Fruit fly (Drosophila melanogaster) whole organism, embryonic: ENCODE results near the gene CG13123.
A peak's percentile ranks its signal among the peaks of the same experiment; 100 is the strongest.

ENCODE experiments used
- Ada2b ChIP-seq: fragments of 200-800 bp; sonication (Bioruptor generic); IDR thresholded peaks from 2 replicates; pipeline ENCODE4 v1.3.6; 2022; ENCODE audit warnings: missing biosample characterization, missing genetic modification characterization
- Bgb ChIP-seq: fragments of 200-800 bp; sonication (Bioruptor generic); IDR thresholded peaks from 2 replicates; pipeline ENCODE4 v1.3.6; 2022; ENCODE audit warnings: missing biosample characterization, missing genetic modification characterization; ENCODE audit not compliant: partially characterized antibody
- Bteb2 ChIP-seq: fragments of 200-800 bp; sonication (Bioruptor generic); optimal IDR thresholded peaks from 2 replicates; lab custom pipeline; 2016; ENCODE audit warnings: missing biosample characterization, missing genetic modification characterization
- CG10321 ChIP-seq: fragments of 200-800 bp; sonication (Bioruptor generic); IDR thresholded peaks from 2 replicates; pipeline ENCODE4 v1.3.6; 2022; ENCODE audit warnings: missing biosample characterization, missing genetic modification characterization
- CG10979 ChIP-seq: fragments of 200-800 bp; sonication (Bioruptor generic); optimal IDR thresholded peaks from 2 replicates; lab custom pipeline; 2018; ENCODE audit warnings: missing biosample characterization, mild to moderate bottlenecking, missing genetic modification characterization, moderate library complexity
- CG12236 ChIP-seq: fragments of 200-800 bp; sonication (Bioruptor generic); optimal IDR thresholded peaks from 2 replicates; lab custom pipeline; 2016; ENCODE audit warnings: missing biosample characterization, missing genetic modification characterization
- CG12942 ChIP-seq: fragments of 200-800 bp; sonication (Bioruptor generic); optimal IDR thresholded peaks from 3 replicates; lab custom pipeline; 2016; ENCODE audit warnings: missing biosample characterization, missing genetic modification characterization
- CG13894 ChIP-seq: fragments of 200-800 bp; sonication (Bioruptor generic); optimal IDR thresholded peaks from 3 replicates; lab custom pipeline; 2018; ENCODE audit warnings: missing biosample characterization, mild to moderate bottlenecking, missing genetic modification characterization, moderate library complexity
- CG15269 ChIP-seq: fragments of 200-800 bp; sonication (Bioruptor generic); optimal IDR thresholded peaks from 2 replicates; lab custom pipeline; 2018; ENCODE audit warnings: missing biosample characterization, mild to moderate bottlenecking, missing genetic modification characterization, moderate library complexity
- CG18011 ChIP-seq: fragments of 200-800 bp; sonication (Bioruptor generic); optimal IDR thresholded peaks from 2 replicates; lab custom pipeline; 2017; ENCODE audit warnings: missing biosample characterization, missing genetic modification characterization, mild to moderate bottlenecking, moderate library complexity, missing genotype
- CG30431 ChIP-seq: fragments of 200-800 bp; sonication (Bioruptor generic); optimal IDR thresholded peaks from 2 replicates; lab custom pipeline; 2017; ENCODE audit warnings: missing biosample characterization, missing genetic modification characterization
- CG34224 ChIP-seq: fragments of 200-800 bp; sonication (Bioruptor generic); IDR thresholded peaks from 3 replicates; pipeline ENCODE4 v1.3.6; 2022; ENCODE audit warnings: missing biosample characterization, missing genetic modification characterization; ENCODE audit not compliant: partially characterized antibody
- CG42726 ChIP-seq: fragments of 200-800 bp; sonication (Bioruptor generic); IDR thresholded peaks from 2 replicates; pipeline ENCODE4 v1.3.6; 2022; ENCODE audit warnings: missing biosample characterization, missing genetic modification characterization; ENCODE audit not compliant: partially characterized antibody
- CG4404 ChIP-seq: fragments of 200-800 bp; sonication (Bioruptor generic); IDR thresholded peaks from 2 replicates; pipeline ENCODE4 v1.3.6; 2022; ENCODE audit warnings: missing biosample characterization, missing genetic modification characterization
- CG6683 ChIP-seq: fragments of 200-800 bp; sonication (Bioruptor generic); optimal IDR thresholded peaks from 2 replicates; lab custom pipeline; 2017; ENCODE audit warnings: missing biosample characterization, mild to moderate bottlenecking, missing genetic modification characterization, missing genetic modification reagents
- CG6689 ChIP-seq: fragments of 200-800 bp; sonication (Bioruptor generic); IDR thresholded peaks from 2 replicates; pipeline ENCODE4 v1.3.6; 2022; ENCODE audit warnings: missing biosample characterization, missing genetic modification characterization
- CG8478 ChIP-seq: fragments of >200 bp; optimal IDR thresholded peaks from 2 replicates; lab custom pipeline; 2018
- CG9727 ChIP-seq: fragments of 200-800 bp; sonication (Bioruptor generic); optimal IDR thresholded peaks from 3 replicates; lab custom pipeline; 2017; ENCODE audit warnings: missing biosample characterization, mild to moderate bottlenecking, missing genetic modification characterization
- CG9797 ChIP-seq: fragments of 200-800 bp; sonication (Bioruptor generic); optimal IDR thresholded peaks from 3 replicates; lab custom pipeline; 2018; ENCODE audit warnings: missing biosample characterization, mild to moderate bottlenecking, missing genetic modification characterization
- Dp ChIP-seq: fragments of 200-800 bp; sonication (Bioruptor generic); optimal IDR thresholded peaks from 2 replicates; lab custom pipeline; 2018; ENCODE audit warnings: missing biosample characterization, mild to moderate bottlenecking, missing genetic modification characterization, moderate library complexity
- E2f1 ChIP-seq: fragments of 200-800 bp; sonication (Bioruptor generic); IDR thresholded peaks from 2 replicates; pipeline ENCODE4 v1.3.6; 2022; ENCODE audit warnings: missing biosample characterization, missing genetic modification characterization
- HLHmδ ChIP-seq: fragments of 200-800 bp; sonication (Bioruptor generic); optimal IDR thresholded peaks from 2 replicates; lab custom pipeline; 2018; ENCODE audit warnings: missing biosample characterization, mild to moderate bottlenecking, missing genetic modification characterization, moderate library complexity
- Med ChIP-seq: fragments of 200-800 bp; sonication (Bioruptor generic); peaks from one replicate; lab custom pipeline; 2016; ENCODE audit warnings: missing biosample characterization, missing genetic modification characterization, mild to moderate bottlenecking, inconsistent platforms, moderate library complexity
- Mrtf ChIP-seq: fragments of 200-800 bp; sonication (Bioruptor generic); IDR thresholded peaks from 3 replicates; pipeline ENCODE4 v1.3.6; 2022; ENCODE audit warnings: missing biosample characterization, missing genetic modification characterization
- PHDP ChIP-seq: fragments of 200-800 bp; sonication (Bioruptor generic); optimal IDR thresholded peaks from 3 replicates; lab custom pipeline; 2018; ENCODE audit warnings: missing biosample characterization, mild to moderate bottlenecking, missing genetic modification characterization, moderate library complexity
- Ssrp ChIP-seq: fragments of 200-800 bp; sonication (Bioruptor generic); optimal IDR thresholded peaks from 2 replicates; lab custom pipeline; 2018; ENCODE audit warnings: missing biosample characterization, mild to moderate bottlenecking, missing genetic modification characterization, moderate library complexity
- Vsx1 ChIP-seq: fragments of 200-800 bp; sonication (Bioruptor generic); optimal IDR thresholded peaks from 2 replicates; lab custom pipeline; 2017; ENCODE audit warnings: missing biosample characterization, mild to moderate bottlenecking, missing genetic modification characterization, missing genetic modification reagents
- YL-1 ChIP-seq: fragments of 200-800 bp; sonication (Bioruptor generic); optimal IDR thresholded peaks from 3 replicates; lab custom pipeline; 2017; ENCODE audit warnings: missing biosample characterization, mild to moderate bottlenecking, missing genetic modification characterization
- ab ChIP-seq: fragments of 200-800 bp; sonication (Bioruptor generic); optimal IDR thresholded peaks from 2 replicates; lab custom pipeline; 2016; ENCODE audit warnings: missing biosample characterization, missing genetic modification characterization
- bowl ChIP-seq: fragments of 200-800 bp; sonication (Bioruptor generic); IDR thresholded peaks from 2 replicates; pipeline ENCODE4 v1.3.6; 2022; ENCODE audit warnings: missing biosample characterization, missing genetic modification characterization
- cad ChIP-seq: fragments of >200 bp; optimal IDR thresholded peaks from 2 replicates; lab custom pipeline; 2017; ENCODE audit warnings: missing biosample characterization, missing genetic modification characterization
- chn ChIP-seq: fragments of 200-800 bp; sonication (Bioruptor generic); optimal IDR thresholded peaks from 2 replicates; lab custom pipeline; 2016; ENCODE audit warnings: missing biosample characterization, missing genetic modification characterization
- dimm ChIP-seq: fragments of 200-800 bp; sonication (Bioruptor generic); IDR thresholded peaks from 2 replicates; pipeline ENCODE4 v1.3.6; 2022; ENCODE audit warnings: missing biosample characterization, missing genetic modification characterization
- dmrt11E ChIP-seq: fragments of 200-800 bp; sonication (Bioruptor generic); optimal IDR thresholded peaks from 3 replicates; lab custom pipeline; 2018; ENCODE audit warnings: missing biosample characterization, mild to moderate bottlenecking, missing genetic modification characterization, moderate library complexity
- emc ChIP-seq: fragments of 200-800 bp; sonication (Bioruptor generic); optimal IDR thresholded peaks from 2 replicates; lab custom pipeline; 2016; ENCODE audit warnings: missing biosample characterization, missing genetic modification characterization
- ems ChIP-seq: fragments of 200-800 bp; sonication (Bioruptor generic); optimal IDR thresholded peaks from 3 replicates; lab custom pipeline; 2016; ENCODE audit warnings: missing biosample characterization, missing genetic modification characterization
- gt ChIP-seq: fragments of 200-800 bp; sonication (Bioruptor generic); IDR thresholded peaks from 2 replicates; pipeline ENCODE4 v1.3.6; 2022; ENCODE audit warnings: missing biosample characterization, missing genetic modification characterization
- h ChIP-seq: fragments of >200 bp; optimal IDR thresholded peaks from 2 replicates; lab custom pipeline; 2017
- jigr1 ChIP-seq: fragments of 200-800 bp; sonication (Bioruptor generic); IDR thresholded peaks from 3 replicates; pipeline ENCODE4 v1.3.6; 2022; ENCODE audit warnings: missing biosample characterization, missing genetic modification characterization
- klu ChIP-seq: fragments of 200-800 bp; sonication (Bioruptor generic); IDR thresholded peaks from 2 replicates; pipeline ENCODE4 v1.3.6; 2022; ENCODE audit warnings: missing biosample characterization, missing genetic modification characterization
- p53 ChIP-seq: fragments of 200-800 bp; sonication (Bioruptor generic); optimal IDR thresholded peaks from 2 replicates; lab custom pipeline; 2016; ENCODE audit warnings: missing biosample characterization, missing genetic modification characterization
- pb ChIP-seq: fragments of 200-800 bp; sonication (Bioruptor generic); optimal IDR thresholded peaks from 3 replicates; lab custom pipeline; 2016; ENCODE audit warnings: missing biosample characterization, missing genetic modification characterization
- ranshi ChIP-seq: fragments of 200-800 bp; sonication (Bioruptor generic); IDR thresholded peaks from 2 replicates; pipeline ENCODE4 v1.3.6; 2022; ENCODE audit warnings: missing biosample characterization, missing genetic modification characterization
- ro ChIP-seq: fragments of 200-800 bp; sonication (Bioruptor generic); IDR thresholded peaks from 2 replicates; pipeline ENCODE4 v1.3.6; 2022; ENCODE audit warnings: missing biosample characterization, missing genetic modification characterization
- sd ChIP-seq: fragments of 200-800 bp; sonication (Bioruptor generic); optimal IDR thresholded peaks from 3 replicates; lab custom pipeline; 2018; ENCODE audit warnings: missing biosample characterization, mild to moderate bottlenecking, missing genetic modification characterization, moderate library complexity
- sens ChIP-seq: fragments of 200-800 bp; sonication (Bioruptor generic); peaks from one replicate; lab custom pipeline; 2016; ENCODE audit warnings: missing biosample characterization, missing genetic modification characterization
- sisA ChIP-seq: fragments of 200-800 bp; sonication (Bioruptor generic); IDR thresholded peaks from 2 replicates; pipeline ENCODE4 v1.3.6; 2022; ENCODE audit warnings: missing biosample characterization, missing genetic modification characterization
- vfl ChIP-seq: fragments of 200-800 bp; sonication (Bioruptor generic); optimal IDR thresholded peaks from 2 replicates; lab custom pipeline; 2016; ENCODE audit warnings: missing biosample characterization, missing genetic modification characterization
- zf30C ChIP-seq: fragments of 200-800 bp; sonication (Bioruptor generic); optimal IDR thresholded peaks from 3 replicates; lab custom pipeline; 2018; ENCODE audit warnings: missing biosample characterization, mild to moderate bottlenecking, missing genetic modification characterization

CG13123 gene

DNA sequence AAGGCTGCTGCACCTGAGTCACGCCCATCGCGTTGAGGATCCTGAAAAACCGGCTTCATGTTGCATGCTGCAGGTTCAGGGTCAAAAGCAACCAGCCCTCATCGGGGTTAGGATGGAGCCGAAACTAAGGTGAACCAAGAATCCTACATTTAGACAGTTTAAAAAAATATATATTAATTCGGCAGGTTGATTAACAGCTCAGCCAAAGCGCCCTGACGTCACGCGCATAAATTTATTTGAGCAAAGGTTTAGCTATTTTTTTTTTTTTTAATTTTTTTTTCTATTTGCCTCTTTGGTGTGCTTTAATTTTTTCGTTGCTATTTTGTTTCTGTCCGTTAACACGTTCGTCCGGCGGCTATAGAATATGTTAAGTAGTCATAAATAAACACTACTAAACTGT lies 8.4 kb downstream of the CG13123 start:
- TF ChIP-seq ro (GFP tag; lab: Robert Waterston, UW) (no peak), sens (GFP tag; lab: Kevin White, UChicago) (peak; percentile 4)
- TF ChIP-seq, all 482 proteins: peak for 1

- TF ChIP-seq gt (GFP tag; lab: Robert Waterston, UW) (no peak), ab (GFP tag; lab: Kevin White, UChicago) (no peak), pb (no peak), CG42726 (0 out of 2 replicates have a peak, but pooled peaks have one; percentile 13), Med (GFP tag; lab: Kevin White, UChicago) (peak; percentile 4), CG10979 (tag; lab: Kevin White, UChicago) (no peak), bowl (GFP tag; lab: Robert Waterston, UW) (no peak), sd (tag; lab: Kevin White, UChicago) (peak; percentile 79), klu (GFP tag; lab: Robert Waterston, UW) (no peak)
These were observed 9.8 kb downstream of the CG13123 start for dm6 chr2L:9783130-9783529.

- TF ChIP-seq CG9727 (GFP tag; lab: Kevin White, UChicago) (no peak), dmrt11E (tag; lab: Kevin White, UChicago) (no peak), YL-1 (GFP tag; lab: Kevin White, UChicago) (peak; percentile 10), CG12236 (no peak), HLHmδ (GFP tag; lab: Kevin White, UChicago) (peak; percentile 52), klu (GFP tag; lab: Robert Waterston, UW) (no peak), CG12942 (GFP tag; lab: Kevin White, UChicago) (no peak), chn (no peak), dimm (GFP tag; lab: Robert Waterston, UW) (no peak), CG15269 (tag; lab: Kevin White, UChicago) (peak; percentile 55), jigr1 (GFP tag; lab: Robert Waterston, UW) (no peak), CG10321 (no peak), sisA (GFP tag; lab: Robert Waterston, UW) (no peak), Ada2b (peak; percentile 39; the same call in 1 of the 2 replicates), emc (no peak), cad (GFP tag; lab: Kevin White, UChicago) (no peak), PHDP (tag; lab: Kevin White, UChicago) (peak; percentile 11), Bgb (GFP tag; lab: Robert Waterston, UW) (peak; percentile 71; the same call in 1 of the 2 replicates), h (lab: Kevin White, UChicago) (no peak), CG6689 (no peak), Mrtf (no peak), CG34224 (GFP tag; lab: Robert Waterston, UW) (peak; percentile 74), p53 (GFP tag; lab: Kevin White, UChicago) (no peak), CG4404 (no peak), ranshi (GFP tag; lab: Robert Waterston, UW) (no peak; the same call in 1 of the 2 replicates), CG9797 (GFP tag; lab: Kevin White, UChicago) (no peak), ems (GFP tag; lab: Kevin White, UChicago) (no peak), Ssrp (tag; lab: Kevin White, UChicago) (no peak), zf30C (no peak), CG6683 (GFP tag; lab: Kevin White, UChicago) (peak; percentile 20), CG30431 (GFP tag; lab: Kevin White, UChicago) (no peak), Dp (GFP tag; lab: Kevin White, UChicago) (no peak), vfl (GFP tag; lab: Kevin White, UChicago) (no peak), E2f1 (peak; percentile 30; the same call in 1 of the 2 replicates), CG8478 (no peak), CG13894 (peak; percentile 92), Vsx1 (peak; percentile 11), CG18011 (GFP tag; lab: Kevin White, UChicago) (no peak), Bteb2 (GFP tag; lab: Kevin White, UChicago) (no peak)
These were observed 10.7 kb downstream of the CG13123 start, which contains the start of gene IP3K1 for dm6 chr2L:9782176-9782581. TSS of gene IP3K1 (plus strand) at chr2L:9782384.
